Worm (Caenorhabditis elegans) whole organism, L1 larva: Measurements from ENCODE around the gene F35B12.9.

Experiments used
- C16A3.4 ChIP-seq: fragments of 150-350 bp; optimal IDR thresholded peaks from 2 replicates; lab custom pipeline; 2014; ENCODE audit warnings: missing biosample characterization, missing genetic modification characterization
- C34B4.2 ChIP-seq: sonication (generic microtip); optimal IDR thresholded peaks from 2 replicates; lab custom pipeline; 2017; ENCODE audit warnings: mild to moderate bottlenecking, missing genetic modification characterization, missing compliant biosample characterization
- F16B12.6 ChIP-seq: fragments of 150-350 bp; optimal IDR thresholded peaks from 2 replicates; lab custom pipeline; 2014; ENCODE audit warnings: missing biosample characterization, missing genetic modification characterization
- ceh-8 ChIP-seq: fragments of 200-800 bp; sonication (Bioruptor generic); optimal IDR thresholded peaks from 2 replicates; lab custom pipeline; 2018; ENCODE audit warnings: mild to moderate bottlenecking, missing genetic modification characterization, moderate library complexity, missing compliant biosample characterization
- ceh-88 ChIP-seq: fragments of 200-800 bp; sonication (Bioruptor generic); IDR thresholded peaks from 2 replicates; pipeline ENCODE4 v1.3.6; 2022; ENCODE audit warnings: missing genetic modification characterization, missing compliant biosample characterization
- ceh-90 ChIP-seq: sonication (generic microtip); optimal IDR thresholded peaks from 2 replicates; lab custom pipeline; 2016; ENCODE audit warnings: missing genetic modification characterization, missing compliant biosample characterization
- dpl-1 ChIP-seq, 3 experiments: fragments of 150-350 bp in 2 of 3; sonication (generic microtip) in 1 of 3; optimal IDR thresholded peaks; 2 replicates each; lab custom pipeline; 2014 to 2017; ENCODE audit warnings: missing biosample characterization in 3 of 3, missing genetic modification characterization in 3 of 3, missing genetic modification reagents in 3 of 3
- efl-1 ChIP-seq, 4 experiments: fragments of 150-350 bp; optimal IDR thresholded peaks in 3 of 4; peaks in 1 of 4; 1 replicate in 1 of 4; 2 replicates in 3 of 4; lab custom pipeline; 2014; ENCODE audit warnings: missing biosample characterization in 2 of 4, missing genetic modification characterization in 2 of 4, missing genetic modification reagents in 2 of 4
- efl-3 ChIP-seq: fragments of 200-800 bp; sonication (Bioruptor generic); optimal IDR thresholded peaks from 2 replicates; lab custom pipeline; 2018; ENCODE audit warnings: mild to moderate bottlenecking, missing genetic modification characterization, missing compliant biosample characterization
- elt-3 ChIP-seq, 6 experiments: fragments of 150-350 bp in 1 of 6; sonication (generic microtip); optimal IDR thresholded peaks; 2 replicates each; lab custom pipeline; 2017 to 2018; ENCODE audit warnings: missing biosample characterization in 6 of 6, missing genetic modification characterization in 6 of 6, inconsistent platforms in 1 of 6
- fkh-10 ChIP-seq: sonication (generic microtip); optimal IDR thresholded peaks from 2 replicates; lab custom pipeline; 2017; ENCODE audit warnings: missing biosample characterization, missing genetic modification reagents, missing genetic modification characterization
- irx-1 ChIP-seq: sonication (generic microtip); optimal IDR thresholded peaks from 2 replicates; lab custom pipeline; 2016; ENCODE audit warnings: missing genetic modification characterization, missing compliant biosample characterization
- jun-1 ChIP-seq: fragments of 150-350 bp; optimal IDR thresholded peaks from 2 replicates; lab custom pipeline; 2014; ENCODE audit warnings: missing biosample characterization, missing genetic modification reagents, missing genetic modification characterization
- lin-13 ChIP-seq: fragments of 150-350 bp; optimal IDR thresholded peaks from 2 replicates; lab custom pipeline; 2014; ENCODE audit warnings: missing biosample characterization, missing genetic modification reagents, missing genetic modification characterization
- lin-14 ChIP-seq: fragments of 200-800 bp; sonication (Bioruptor generic); optimal IDR thresholded peaks from 2 replicates; lab custom pipeline; 2018; ENCODE audit warnings: mild to moderate bottlenecking, missing genetic modification characterization, moderate library complexity, missing compliant biosample characterization
- lin-15B ChIP-seq: fragments of 150-350 bp; sonication (generic microtip); optimal IDR thresholded peaks from 3 replicates; lab custom pipeline; 2014; ENCODE audit warnings: missing biosample characterization, missing genetic modification characterization
- lin-39 ChIP-seq: fragments of 150-350 bp; optimal IDR thresholded peaks from 2 replicates; lab custom pipeline; 2014; ENCODE audit warnings: missing biosample characterization, missing genetic modification reagents, missing genetic modification characterization
- mab-9 ChIP-seq: fragments of 200-800 bp; sonication (Bioruptor generic); IDR thresholded peaks from 2 replicates; pipeline ENCODE4 v1.3.6; 2022; ENCODE audit warnings: missing genetic modification reagents, missing genetic modification characterization, missing compliant biosample characterization
- nhr-19 ChIP-seq: fragments of 200-800 bp; sonication (Bioruptor generic); conservative IDR thresholded peaks from 2 replicates; pipeline ENCODE4 v1.3.6; 2022; ENCODE audit warnings: missing genetic modification characterization, missing compliant biosample characterization
- nhr-28 ChIP-seq: fragments of 150-350 bp; optimal IDR thresholded peaks from 2 replicates; lab custom pipeline; 2014; ENCODE audit warnings: missing biosample characterization, missing genetic modification characterization
- nhr-71 ChIP-seq: sonication (generic microtip); optimal IDR thresholded peaks from 2 replicates; lab custom pipeline; 2016; ENCODE audit warnings: mild to moderate bottlenecking, missing genetic modification characterization, moderate library complexity, missing compliant biosample characterization
- nhr-84 ChIP-seq: sonication (generic microtip); optimal IDR thresholded peaks from 2 replicates; lab custom pipeline; 2017; ENCODE audit warnings: missing biosample characterization, missing genetic modification characterization
- nhr-85 ChIP-seq: sonication (generic microtip); peaks from one replicate; lab custom pipeline; 2016; ENCODE audit warnings: missing genetic modification characterization, inconsistent platforms, missing compliant biosample characterization
- nhr-90 ChIP-seq: sonication (generic microtip); optimal IDR thresholded peaks from 2 replicates; lab custom pipeline; 2016; ENCODE audit warnings: mild to moderate bottlenecking, missing genetic modification characterization, missing compliant biosample characterization; ENCODE audit not compliant: poor library complexity
- pqm-1 ChIP-seq: sonication (generic microtip); optimal IDR thresholded peaks from 3 replicates; lab custom pipeline; 2017; ENCODE audit warnings: missing biosample characterization, missing genetic modification characterization
- rnt-1 ChIP-seq: sonication (generic microtip); optimal IDR thresholded peaks from 2 replicates; lab custom pipeline; 2016; ENCODE audit warnings: mild to moderate bottlenecking, missing genetic modification characterization, moderate library complexity, missing compliant biosample characterization
- skn-1 ChIP-seq: fragments of 150-350 bp; optimal IDR thresholded peaks from 2 replicates; lab custom pipeline; 2014; ENCODE audit warnings: missing biosample characterization, missing genetic modification characterization
- unc-30 ChIP-seq: sonication (generic microtip); optimal IDR thresholded peaks from 2 replicates; lab custom pipeline; 2017; ENCODE audit warnings: missing biosample characterization, missing genetic modification characterization
- unc-62 ChIP-seq: fragments of 150-350 bp; optimal IDR thresholded peaks from 2 replicates; lab custom pipeline; 2014; ENCODE audit warnings: missing biosample characterization, missing genetic modification reagents, missing genetic modification characterization
- unc-86 ChIP-seq: sonication (generic microtip); optimal IDR thresholded peaks from 2 replicates; lab custom pipeline; 2016; ENCODE audit warnings: missing genetic modification characterization, missing compliant biosample characterization
- unc-98 ChIP-seq: fragments of 200-800 bp; sonication (Bioruptor generic); IDR thresholded peaks from 2 replicates; pipeline ENCODE4 v1.3.6; 2022; ENCODE audit warnings: missing genetic modification characterization, missing compliant biosample characterization
- vab-15 ChIP-seq: sonication (generic microtip); optimal IDR thresholded peaks from 2 replicates; lab custom pipeline; 2017; ENCODE audit warnings: missing genotype, mild to moderate bottlenecking, missing genetic modification characterization, missing compliant biosample characterization
- ztf-4 ChIP-seq: fragments of 150-350 bp; optimal IDR thresholded peaks from 2 replicates; lab custom pipeline; 2014; ENCODE audit warnings: missing biosample characterization, missing genetic modification characterization

The F35B12.9 gene

DNA sequence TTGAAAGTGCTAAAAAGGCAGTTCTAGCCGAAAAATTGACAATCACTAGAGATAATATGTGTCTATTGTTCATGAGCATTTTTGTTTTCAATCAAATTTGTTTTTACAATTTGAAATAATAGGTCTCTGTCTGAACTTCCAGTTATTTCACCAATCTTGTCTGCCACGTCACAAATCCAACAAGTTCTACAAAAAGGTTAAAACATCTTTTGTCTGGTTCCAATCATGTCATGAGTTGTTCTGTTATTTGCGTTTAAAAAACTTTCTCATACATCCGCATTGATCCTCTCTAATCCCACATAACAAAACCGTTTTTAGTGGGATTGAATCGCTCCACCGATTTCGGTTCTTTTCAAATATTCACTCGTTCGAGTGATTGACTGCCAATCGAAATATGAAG lies at the start of gene F35B12.9:
TSS of gene F35B12.9 (plus strand) at position 372 of the 400 bp plus-strand sequence.
- TF ChIP-seq C34B4.2 (tag; lab: Kevin White, UChicago), result no peak
- TF ChIP-seq efl-1 (optimal IDR thresholded peaks at IDR 0.05; lab: Kevin White, UChicago), result no peak
- TF ChIP-seq efl-1 (GFP tag; optimal IDR thresholded peaks at IDR 0.05 in 1 of 2; lab: Kevin White, UChicago), result peak in 1 of 2 experiments; percentile 60
- TF ChIP-seq, all 84 proteins: peak for 1

DNA sequence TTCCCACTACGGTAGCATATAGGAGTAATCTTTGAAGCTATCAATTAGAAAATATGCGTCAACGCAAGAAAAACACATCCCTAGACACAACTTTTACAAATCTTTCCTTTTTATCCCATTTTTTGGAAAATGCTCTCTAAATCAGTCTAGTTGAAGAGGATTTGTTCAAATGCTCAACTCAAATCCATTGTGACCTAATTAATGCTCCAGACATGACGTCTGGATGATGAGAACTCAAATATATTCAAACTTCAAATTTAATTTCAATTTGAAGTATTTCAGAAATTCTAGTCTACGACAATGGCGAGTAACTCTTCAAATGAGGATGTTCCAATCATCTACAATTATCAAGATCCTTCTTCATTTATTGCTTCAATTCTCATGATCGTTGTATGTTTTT lies 48.6 kb upstream of the F35B12.9 start, which contains the start of gene srx-85:
TSS of gene srx-85 (plus strand) at position 301 of the 400 bp plus-strand sequence.
- TF ChIP-seq rnt-1 (tag; lab: Kevin White, UChicago) (no peak), unc-98 (GFP tag; lab: Robert Waterston, UW) (no peak), lin-15B (tag; lab: Kevin White, UChicago) (no peak), nhr-19 (GFP tag; lab: Robert Waterston, UW) (no peak), ceh-90 (tag; lab: Kevin White, UChicago) (no peak), C16A3.4 (no peak), nhr-90 (tag; lab: Kevin White, UChicago) (no peak), nhr-71 (no peak), mab-9 (GFP tag; lab: Robert Waterston, UW) (no peak), nhr-84 (tag; lab: Kevin White, UChicago) (no peak), efl-3 (no peak)

DNA sequence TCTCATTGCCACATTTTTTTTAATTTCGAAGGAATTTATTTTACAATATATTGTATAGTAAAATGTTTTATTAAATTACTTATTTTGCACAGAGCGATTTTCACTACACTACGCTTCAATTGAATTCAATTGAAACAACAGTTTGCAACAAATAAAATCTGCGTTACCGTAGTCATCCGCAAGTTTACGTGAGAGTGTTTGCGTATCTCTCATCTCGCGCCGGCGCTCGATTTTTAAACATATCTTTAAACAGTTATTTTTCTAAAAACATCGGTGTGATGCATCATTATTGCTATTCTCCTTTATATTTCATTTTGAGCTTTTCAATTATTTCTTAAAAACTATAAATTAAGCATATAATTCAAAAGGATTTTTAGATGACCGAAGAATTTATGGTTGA lies 46.7 kb upstream of the F35B12.9 start, which contains the start of gene duo-1:
TSS of gene duo-1 (plus strand) at position 371 of the 400 bp plus-strand sequence.
- TF ChIP-seq unc-30 (tag; lab: Kevin White, UChicago), result no peak
- no peak for TF ChIP-seq ceh-88 (GFP tag; lab: Robert Waterston, UW)
- TF ChIP-seq unc-86 (tag; lab: Kevin White, UChicago), result no peak
- peak in 1 of 3 experiments; percentile 5 for TF ChIP-seq dpl-1 (GFP tag; optimal IDR thresholded peaks at IDR 0.05; lab: Kevin White, UChicago)
- no peak for TF ChIP-seq lin-13 (GFP tag; lab: Kevin White, UChicago)
- TF ChIP-seq efl-1 (optimal IDR thresholded peaks at IDR 0.05; lab: Kevin White, UChicago), result peak in 1 of 2 experiments; percentile 57
- no peak for TF ChIP-seq efl-1 (GFP tag; optimal IDR thresholded peaks at IDR 0.05 in 1 of 2; lab: Kevin White, UChicago)
- no peak for TF ChIP-seq ztf-4 (tag; lab: Kevin White, UChicago)
- TF ChIP-seq nhr-28 (tag; lab: Kevin White, UChicago), result no peak
- peak; percentile 23 for TF ChIP-seq F16B12.6 (tag; lab: Kevin White, UChicago)

ce11 chrV:11562643-11563042 lies 38.3 kb upstream of the F35B12.9 start, which contains the start of gene srx-86:
Gene srx-86, plus strand, starts transcription at chrV:11562943.
- TF ChIP-seq nhr-85 (tag; lab: Kevin White, UChicago) (no peak), lin-39 (tag; lab: Kevin White, UChicago) (no peak), skn-1 (tag; lab: Kevin White, UChicago) (no peak), ceh-8 (GFP tag; lab: Kevin White, UChicago) (no peak), ztf-4 (tag; lab: Kevin White, UChicago) (no peak), irx-1 (no peak), nhr-71 (no peak), elt-3 (tag; optimal IDR thresholded peaks at IDR 0.05; lab: Kevin White, UChicago) (no peak), lin-14 (GFP tag; lab: Kevin White, UChicago) (no peak), F16B12.6 (tag; lab: Kevin White, UChicago) (no peak), unc-62 (GFP tag; lab: Kevin White, UChicago) (no peak), nhr-90 (tag; lab: Kevin White, UChicago) (no peak), C16A3.4 (no peak), fkh-10 (no peak), pqm-1 (tag; lab: Kevin White, UChicago) (no peak), vab-15 (no peak), C34B4.2 (tag; lab: Kevin White, UChicago) (no peak)
- TF ChIP-seq, all 84 proteins: peak for 0

ce11 chrV:11564573-11564972 lies 36.4 kb upstream of the F35B12.9 start, which contains the start of gene srx-87:
Gene srx-87, plus strand, starts transcription at chrV:11564873.
- TF ChIP-seq efl-1 (optimal IDR thresholded peaks at IDR 0.05; lab: Kevin White, UChicago), result no peak
- peak in 1 of 2 experiments; percentile 17 for TF ChIP-seq efl-1 (GFP tag; optimal IDR thresholded peaks at IDR 0.05 in 1 of 2; lab: Kevin White, UChicago)
- TF ChIP-seq jun-1, result no peak
- TF ChIP-seq, all 84 proteins: peak for 1
